Worm (Caenorhabditis elegans) whole organism, L2 larva: Measurements from ENCODE around the gene txt-10.

Experiments
- snpc-4 ChIP-seq: fragments of 150-350 bp; optimal IDR thresholded peaks from 2 replicates; lab custom pipeline; 2014; ENCODE audit warnings: missing biosample characterization, missing genetic modification characterization
- unc-62 ChIP-seq: fragments of 150-350 bp; optimal IDR thresholded peaks from 2 replicates; lab custom pipeline; 2014; ENCODE audit warnings: missing biosample characterization, missing genetic modification reagents, missing genetic modification characterization

DNA sequence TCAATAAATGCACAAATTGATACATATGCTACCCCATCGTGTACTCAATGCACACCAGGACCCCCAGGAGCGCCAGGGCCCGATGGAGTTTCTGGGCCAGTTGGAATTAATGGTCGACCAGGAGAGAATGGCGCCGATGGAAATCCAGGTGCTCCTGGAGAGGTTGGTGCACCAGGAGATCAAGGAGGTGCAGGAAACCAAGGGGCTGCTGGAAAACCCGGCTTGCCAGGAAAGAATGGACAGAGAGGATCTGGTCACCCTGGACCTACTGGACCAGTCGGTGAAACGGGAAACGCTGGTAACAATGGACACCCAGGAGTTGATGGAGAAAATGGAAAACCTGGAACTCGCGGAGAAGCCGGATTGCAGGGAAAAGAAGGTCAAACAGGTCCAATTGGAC lies 29.0 kb upstream of the txt-10 start:
- TF ChIP-seq unc-62 (GFP tag; lab: Kevin White, UChicago) (no peak), snpc-4 (tag; lab: Kevin White, UChicago) (no peak)
